Fruit fly (Drosophila melanogaster) whole organism, embryonic: ENCODE measurements around the gene Cyp4d20.

Source experiments
- Ada2b ChIP-seq: fragments of 200-800 bp; sonication (Bioruptor generic); IDR thresholded peaks from 2 replicates; pipeline ENCODE4 v1.3.6; 2022; ENCODE audit warnings: missing biosample characterization, missing genetic modification characterization
- CG1024 ChIP-seq: fragments of 200-800 bp; sonication (Bioruptor generic); IDR thresholded peaks from 2 replicates; pipeline ENCODE4 v1.3.6; 2022; ENCODE audit warnings: missing biosample characterization, missing genetic modification characterization
- CG12744 ChIP-seq: fragments of 200-800 bp; sonication (Bioruptor generic); optimal IDR thresholded peaks from 2 replicates; lab custom pipeline; 2016; ENCODE audit warnings: missing biosample characterization, missing genetic modification characterization
- CG13424 ChIP-seq: fragments of 200-800 bp; sonication (Bioruptor generic); optimal IDR thresholded peaks from 2 replicates; lab custom pipeline; 2019; ENCODE audit warnings: missing biosample characterization, mild to moderate bottlenecking, missing genetic modification characterization, moderate library complexity
- CG14667 ChIP-seq: fragments of 200-800 bp; sonication (Bioruptor generic); IDR thresholded peaks from 2 replicates; pipeline ENCODE4 v1.3.6; 2022; ENCODE audit warnings: missing biosample characterization, missing genetic modification characterization
- CG15269 ChIP-seq: fragments of 200-800 bp; sonication (Bioruptor generic); optimal IDR thresholded peaks from 2 replicates; lab custom pipeline; 2018; ENCODE audit warnings: missing biosample characterization, mild to moderate bottlenecking, missing genetic modification characterization, moderate library complexity
- CG16815 ChIP-seq: fragments of 200-800 bp; sonication (Bioruptor generic); optimal IDR thresholded peaks from 3 replicates; lab custom pipeline; 2017; ENCODE audit warnings: missing biosample characterization, mild to moderate bottlenecking, missing genetic modification characterization
- CG16863 ChIP-seq: fragments of 200-800 bp; sonication (Bioruptor generic); optimal IDR thresholded peaks from 3 replicates; lab custom pipeline; 2016; ENCODE audit warnings: missing biosample characterization, missing genetic modification characterization
- CG17359 ChIP-seq: fragments of 200-800 bp; sonication (Bioruptor generic); optimal IDR thresholded peaks from 3 replicates; lab custom pipeline; 2018; ENCODE audit warnings: missing biosample characterization, mild to moderate bottlenecking, missing genetic modification characterization, moderate library complexity
- CG2875 ChIP-seq: fragments of 200-800 bp; sonication (Bioruptor generic); optimal IDR thresholded peaks from 2 replicates; lab custom pipeline; 2017; ENCODE audit warnings: missing biosample characterization, mild to moderate bottlenecking, missing genetic modification characterization, missing genetic modification reagents
- CG30020 ChIP-seq: fragments of 200-800 bp; optimal IDR thresholded peaks from 2 replicates; lab custom pipeline; 2019; ENCODE audit warnings: missing biosample characterization, mild to moderate bottlenecking, missing genetic modification characterization, moderate library complexity
- CG42726 ChIP-seq: fragments of 200-800 bp; sonication (Bioruptor generic); IDR thresholded peaks from 2 replicates; pipeline ENCODE4 v1.3.6; 2022; ENCODE audit warnings: missing biosample characterization, missing genetic modification characterization; ENCODE audit not compliant: partially characterized antibody
- CG4282 ChIP-seq: fragments of 200-800 bp; sonication (Bioruptor generic); optimal IDR thresholded peaks from 2 replicates; lab custom pipeline; 2016; ENCODE audit warnings: missing biosample characterization, missing genetic modification characterization
- CG7556 ChIP-seq: fragments of 200-800 bp; sonication (Bioruptor generic); optimal IDR thresholded peaks from 2 replicates; lab custom pipeline; 2017; ENCODE audit warnings: missing biosample characterization, mild to moderate bottlenecking, missing genetic modification characterization
- CG8089 ChIP-seq: fragments of 200-800 bp; sonication (Bioruptor generic); optimal IDR thresholded peaks from 3 replicates; lab custom pipeline; 2016; ENCODE audit warnings: missing biosample characterization, missing genetic modification characterization
- CG8478 ChIP-seq: fragments of >200 bp; optimal IDR thresholded peaks from 2 replicates; lab custom pipeline; 2018
- CG8944 ChIP-seq: fragments of 200-800 bp; sonication (Bioruptor generic); optimal IDR thresholded peaks from 3 replicates; lab custom pipeline; 2016; ENCODE audit warnings: missing biosample characterization, missing genetic modification characterization
- D ChIP-seq, 2 experiments: fragments of 200-800 bp in 1 of 2; fragments of >200 bp in 1 of 2; sonication (Bioruptor generic) in 1 of 2; optimal IDR thresholded peaks; 2 replicates in 1 of 2; 3 replicates in 1 of 2; lab custom pipeline; 2017; ENCODE audit warnings: mild to moderate bottlenecking in 1 of 2, missing biosample characterization in 1 of 2, missing genetic modification characterization in 1 of 2, missing genetic modification reagents in 1 of 2
- D19A ChIP-seq: fragments of 200-800 bp; optimal IDR thresholded peaks from 3 replicates; lab custom pipeline; 2019; ENCODE audit warnings: missing biosample characterization, mild to moderate bottlenecking, missing genetic modification characterization, moderate library complexity
- Dbx ChIP-seq: fragments of 200-800 bp; sonication (Bioruptor generic); IDR thresholded peaks from 3 replicates; pipeline ENCODE4 v1.3.6; 2022; ENCODE audit warnings: missing biosample characterization, missing genetic modification characterization
- Dek ChIP-seq: fragments of 200-800 bp; sonication (Bioruptor generic); optimal IDR thresholded peaks from 3 replicates; lab custom pipeline; 2019; ENCODE audit warnings: missing biosample characterization, mild to moderate bottlenecking, missing genetic modification characterization, moderate library complexity
- Dll ChIP-seq: fragments of 200-800 bp; sonication (Bioruptor generic); IDR thresholded peaks from 4 replicates; pipeline ENCODE4 v1.3.6; 2022; ENCODE audit warnings: missing biosample characterization, missing genetic modification characterization; ENCODE audit not compliant: partially characterized antibody
- E2f2 ChIP-seq: fragments of 200-800 bp; sonication (Bioruptor generic); IDR thresholded peaks from 2 replicates; pipeline ENCODE4 v1.3.6; 2022; ENCODE audit warnings: missing biosample characterization, missing genetic modification characterization
- Ets65A ChIP-seq: fragments of 200-800 bp; sonication (Bioruptor generic); peaks from one replicate; lab custom pipeline; 2016; ENCODE audit warnings: missing biosample characterization, missing genetic modification characterization
- H15 ChIP-seq: fragments of 200-800 bp; sonication (Bioruptor generic); IDR thresholded peaks from 3 replicates; pipeline ENCODE4 v1.3.6; 2022; ENCODE audit warnings: missing biosample characterization, missing genetic modification characterization
- HHEX ChIP-seq: fragments of 200-800 bp; sonication (Bioruptor generic); optimal IDR thresholded peaks from 3 replicates; lab custom pipeline; 2017; ENCODE audit warnings: missing biosample characterization, mild to moderate bottlenecking, missing genetic modification characterization, missing genetic modification reagents
- NfI ChIP-seq: fragments of 200-800 bp; sonication (Bioruptor generic); optimal IDR thresholded peaks from 3 replicates; lab custom pipeline; 2018; ENCODE audit warnings: missing biosample characterization, mild to moderate bottlenecking, missing genetic modification characterization, moderate library complexity
- Ravus ChIP-seq: fragments of 200-800 bp; sonication (Bioruptor generic); IDR thresholded peaks from 2 replicates; pipeline ENCODE4 v1.3.6; 2022; ENCODE audit warnings: missing biosample characterization, missing genetic modification characterization
- Scr ChIP-seq: fragments of 200-800 bp; sonication (Bioruptor generic); IDR thresholded peaks from 2 replicates; pipeline ENCODE4 v1.3.6; 2022; ENCODE audit warnings: missing biosample characterization, missing genetic modification characterization; ENCODE audit not compliant: partially characterized antibody
- Sox100B ChIP-seq: fragments of 200-800 bp; sonication (Bioruptor generic); optimal IDR thresholded peaks from 3 replicates; lab custom pipeline; 2018; ENCODE audit warnings: missing biosample characterization, mild to moderate bottlenecking, missing genetic modification characterization
- Sox102F ChIP-seq: fragments of 200-800 bp; sonication (Bioruptor generic); optimal IDR thresholded peaks from 2 replicates; lab custom pipeline; 2018; ENCODE audit warnings: missing biosample characterization, mild to moderate bottlenecking, missing genetic modification characterization, moderate library complexity
- Stat92E ChIP-seq, 3 experiments: fragments of >200 bp in 2 of 3; fragments of 200-800 bp in 1 of 3; sonication (Bioruptor generic) in 1 of 3; optimal IDR thresholded peaks; 2 replicates each; lab custom pipeline; 2017 to 2019; ENCODE audit warnings: missing biosample characterization in 3 of 3, missing genetic modification characterization in 3 of 3, mild to moderate bottlenecking in 1 of 3, moderate library complexity in 1 of 3
- bab2 ChIP-seq: fragments of 200-800 bp; sonication (Bioruptor generic); optimal IDR thresholded peaks from 2 replicates; lab custom pipeline; 2016; ENCODE audit warnings: missing biosample characterization, missing genetic modification characterization
- croc ChIP-seq: fragments of 200-800 bp; sonication (Bioruptor generic); conservative IDR thresholded peaks from 3 replicates; pipeline ENCODE4 v1.3.6; 2022; ENCODE audit warnings: missing biosample characterization, missing genetic modification characterization
- dm ChIP-seq: fragments of 200-800 bp; sonication (Bioruptor generic); optimal IDR thresholded peaks from 3 replicates; lab custom pipeline; 2016; ENCODE audit warnings: missing biosample characterization, missing genetic modification characterization
- fd96Cb ChIP-seq: fragments of 200-800 bp; sonication (Bioruptor generic); optimal IDR thresholded peaks from 2 replicates; lab custom pipeline; 2018; ENCODE audit warnings: missing biosample characterization, mild to moderate bottlenecking, missing genetic modification characterization, moderate library complexity
- h ChIP-seq: fragments of >200 bp; optimal IDR thresholded peaks from 2 replicates; lab custom pipeline; 2017
- hkb ChIP-seq, 2 experiments: fragments of 200-800 bp in 1 of 2; fragments of >200 bp in 1 of 2; sonication (Bioruptor generic) in 1 of 2; IDR thresholded peaks in 1 of 2; optimal IDR thresholded peaks in 1 of 2; 2 replicates each; pipeline versions ENCODE4 v1.3.6 to Lab custom; 2017 to 2022; ENCODE audit warnings: missing biosample characterization in 1 of 2, missing genetic modification characterization in 1 of 2
- ind ChIP-seq: fragments of 200-800 bp; sonication (Bioruptor generic); optimal IDR thresholded peaks from 3 replicates; lab custom pipeline; 2016; ENCODE audit warnings: missing biosample characterization, missing genetic modification characterization
- inv ChIP-seq: fragments of 200-800 bp; sonication (Bioruptor generic); IDR thresholded peaks from 2 replicates; pipeline ENCODE4 v1.3.6; 2022; ENCODE audit warnings: missing biosample characterization, missing genetic modification characterization; ENCODE audit not compliant: partially characterized antibody
- kah ChIP-seq: fragments of 200-800 bp; sonication (Bioruptor generic); optimal IDR thresholded peaks from 2 replicates; lab custom pipeline; 2018; ENCODE audit warnings: missing biosample characterization, mild to moderate bottlenecking, missing genetic modification characterization
- phol ChIP-seq: fragments of 200-800 bp; sonication (Bioruptor generic); optimal IDR thresholded peaks from 3 replicates; lab custom pipeline; 2018; ENCODE audit warnings: missing biosample characterization, mild to moderate bottlenecking, missing genetic modification characterization, moderate library complexity
- ro ChIP-seq: fragments of 200-800 bp; sonication (Bioruptor generic); IDR thresholded peaks from 2 replicates; pipeline ENCODE4 v1.3.6; 2022; ENCODE audit warnings: missing biosample characterization, missing genetic modification characterization
- sisA ChIP-seq: fragments of 200-800 bp; sonication (Bioruptor generic); IDR thresholded peaks from 2 replicates; pipeline ENCODE4 v1.3.6; 2022; ENCODE audit warnings: missing biosample characterization, missing genetic modification characterization
- sob ChIP-seq: fragments of 200-800 bp; sonication (Bioruptor generic); IDR thresholded peaks from 2 replicates; pipeline ENCODE4 v1.3.6; 2022; ENCODE audit warnings: missing biosample characterization, missing genetic modification characterization
- sug ChIP-seq: fragments of 200-800 bp; optimal IDR thresholded peaks from 2 replicates; lab custom pipeline; 2019; ENCODE audit warnings: missing biosample characterization, mild to moderate bottlenecking, missing genetic modification characterization, moderate library complexity
- tap ChIP-seq: fragments of 200-800 bp; optimal IDR thresholded peaks from 3 replicates; lab custom pipeline; 2019; ENCODE audit warnings: missing biosample characterization, mild to moderate bottlenecking, missing genetic modification characterization, moderate library complexity
- trh ChIP-seq: fragments of 200-800 bp; sonication (Bioruptor generic); optimal IDR thresholded peaks from 2 replicates; lab custom pipeline; 2016; ENCODE audit warnings: missing biosample characterization, missing genetic modification characterization
- vvl ChIP-seq: fragments of 200-800 bp; sonication (Bioruptor generic); IDR thresholded peaks from 2 replicates; pipeline ENCODE4 v1.3.6; 2022; ENCODE audit warnings: missing biosample characterization, missing genetic modification characterization
- zf30C ChIP-seq: fragments of 200-800 bp; sonication (Bioruptor generic); optimal IDR thresholded peaks from 3 replicates; lab custom pipeline; 2018; ENCODE audit warnings: missing biosample characterization, mild to moderate bottlenecking, missing genetic modification characterization

Gene Cyp4d20

DNA sequence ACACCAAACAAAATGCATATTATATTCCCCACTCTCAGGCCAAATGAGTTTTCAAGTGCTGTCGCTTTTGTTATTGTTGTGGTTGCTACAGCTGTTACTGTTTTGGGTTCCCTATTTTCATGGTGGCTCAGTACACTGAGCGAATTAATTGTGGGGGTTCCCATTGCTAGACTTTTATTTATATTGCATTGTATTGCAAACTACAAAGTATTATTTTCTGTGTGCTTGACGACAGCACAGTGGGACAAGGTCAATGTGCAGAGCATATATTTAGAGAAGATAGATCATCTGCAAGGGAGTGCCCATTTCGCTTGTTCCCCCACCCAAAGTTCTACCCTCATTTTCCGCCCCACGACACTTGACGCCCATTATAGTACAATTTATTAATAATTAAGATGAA, 8.2 kb upstream of the Cyp4d20 start (continued):
- TF ChIP-seq HHEX: no peak
- no peak for TF ChIP-seq CG12744 (GFP tag; lab: Kevin White, UChicago)
- no peak for TF ChIP-seq inv (GFP tag; lab: Robert Waterston, UW)
- TF ChIP-seq trh (GFP tag; lab: Kevin White, UChicago): no peak
- no peak for TF ChIP-seq CG42726 (GFP tag; lab: Robert Waterston, UW)
- no peak for TF ChIP-seq CG8944 (GFP tag; lab: Kevin White, UChicago)
- peak; percentile 12 for TF ChIP-seq Sox102F (GFP tag; lab: Kevin White, UChicago)
- TF ChIP-seq kah (GFP tag; lab: Kevin White, UChicago): no peak
- TF ChIP-seq zf30C (GFP tag; lab: Kevin White, UChicago): peak; percentile 50
- peak; percentile 9 for TF ChIP-seq bab2
- peak; percentile 5 for TF ChIP-seq CG2875 (GFP tag; lab: Kevin White, UChicago)
- no peak for TF ChIP-seq Dek (tag; lab: Kevin White, UChicago)
- TF ChIP-seq phol: peak; percentile 20
- no peak for TF ChIP-seq hkb (optimal IDR thresholded peaks at IDR 0.05; lab: Kevin White, UChicago)
- TF ChIP-seq hkb (GFP tag; IDR thresholded peaks at IDR 0.05; lab: Robert Waterston, UW): 0 out of 2 replicates have a peak, but pooled peaks have one; percentile 30
- no peak for TF ChIP-seq Ravus
- no peak for TF ChIP-seq tap
- no peak for TF ChIP-seq Stat92E (GFP tag; optimal IDR thresholded peaks at IDR 0.05; lab: Kevin White, UChicago)
- peak; percentile 32; the same call in 1 of the 2 replicates for TF ChIP-seq Ada2b
- peak; percentile 53 for TF ChIP-seq Ets65A (GFP tag; lab: Kevin White, UChicago)
- 0 out of 2 replicates have a peak, but pooled peaks have one; percentile 29 for TF ChIP-seq vvl (GFP tag; lab: Robert Waterston, UW)
- no peak for TF ChIP-seq Scr (GFP tag; lab: Robert Waterston, UW)
- TF ChIP-seq E2f2 (GFP tag; lab: Robert Waterston, UW): no peak
- TF ChIP-seq CG8478 (lab: Kevin White, UChicago): no peak
- no peak for TF ChIP-seq Dll (GFP tag; lab: Robert Waterston, UW)
- no peak for TF ChIP-seq NfI (GFP tag; lab: Kevin White, UChicago)
- no peak for TF ChIP-seq CG7556 (GFP tag; lab: Kevin White, UChicago)
- TF ChIP-seq dm (GFP tag; lab: Kevin White, UChicago): no peak
- no peak for TF ChIP-seq ro (GFP tag; lab: Robert Waterston, UW)
- no peak for TF ChIP-seq D (optimal IDR thresholded peaks at IDR 0.05; lab: Kevin White, UChicago)
- TF ChIP-seq D (GFP tag; optimal IDR thresholded peaks at IDR 0.05; lab: Kevin White, UChicago): peak; percentile 12
- peak; percentile 22 for TF ChIP-seq CG17359
- TF ChIP-seq D19A (tag; lab: Kevin White, UChicago): peak; percentile 4
- no peak for TF ChIP-seq CG16863 (GFP tag; lab: Kevin White, UChicago)
- 0 out of 2 replicates have a peak, but pooled peaks have one; percentile 12 for TF ChIP-seq sob (GFP tag; lab: Robert Waterston, UW)
- TF ChIP-seq H15 (GFP tag; lab: Robert Waterston, UW): no peak
- no peak for TF ChIP-seq CG30020
- TF ChIP-seq h (lab: Kevin White, UChicago): no peak
- no peak for TF ChIP-seq CG13424 (tag; lab: Kevin White, UChicago)
- TF ChIP-seq CG14667 (GFP tag; lab: Robert Waterston, UW): no peak
- no peak for TF ChIP-seq sug (tag; lab: Kevin White, UChicago)
- TF ChIP-seq fd96Cb: peak; percentile 39
- TF ChIP-seq Dbx (GFP tag; lab: Robert Waterston, UW): no peak
- TF ChIP-seq CG15269 (tag; lab: Kevin White, UChicago): peak; percentile 16
- TF ChIP-seq ind (GFP tag; lab: Kevin White, UChicago): peak; percentile 17
- TF ChIP-seq CG16815 (GFP tag; lab: Kevin White, UChicago): no peak
- no peak for TF ChIP-seq CG8089
- peak; percentile 14; the same call in 1 of the 2 replicates for TF ChIP-seq CG1024 (GFP tag; lab: Robert Waterston, UW)
- peak; percentile 8 for TF ChIP-seq Sox100B (GFP tag; lab: Kevin White, UChicago)
- TF ChIP-seq CG4282 (GFP tag; lab: Kevin White, UChicago): no peak
- TF ChIP-seq croc (GFP tag; lab: Robert Waterston, UW): no peak
- 0 out of 2 replicates have a peak, but pooled peaks have one; percentile 21 for TF ChIP-seq sisA (GFP tag; lab: Robert Waterston, UW)
